Worm (Caenorhabditis elegans) whole organism, L4 larva: ENCODE results near the gene lin-12.

ENCODE experiments used
- aly-2 ChIP-seq: sonication (generic microtip); optimal IDR thresholded peaks from 2 replicates; lab custom pipeline; 2018; ENCODE audit warnings: missing biosample characterization, missing genetic modification characterization
- ceh-20 ChIP-seq: fragments of 200-800 bp; sonication (Bioruptor generic); IDR thresholded peaks from 2 replicates; pipeline ENCODE4 v1.3.6; 2022; ENCODE audit warnings: missing genetic modification reagents, missing genetic modification characterization, missing compliant biosample characterization
- daf-19 ChIP-seq: fragments of 200-800 bp; sonication (Bioruptor generic); conservative IDR thresholded peaks from 2 replicates; pipeline ENCODE4 v1.3.6; 2022; ENCODE audit warnings: missing genetic modification characterization, missing compliant biosample characterization
- dpl-1 ChIP-seq: fragments of 150-350 bp; optimal IDR thresholded peaks from 2 replicates; lab custom pipeline; 2014; ENCODE audit warnings: missing biosample characterization, missing genetic modification reagents, missing genetic modification characterization
- fos-1 ChIP-seq: fragments of 150-350 bp; optimal IDR thresholded peaks from 2 replicates; lab custom pipeline; 2014; ENCODE audit warnings: missing biosample characterization, missing genetic modification characterization
- lin-38 ChIP-seq: fragments of 200-800 bp; sonication (Bioruptor generic); IDR thresholded peaks from 2 replicates; pipeline ENCODE4 v1.3.6; 2022; ENCODE audit warnings: missing genetic modification reagents, missing genetic modification characterization, missing compliant biosample characterization
- mdt-29 ChIP-seq: fragments of 200-800 bp; sonication (Bioruptor generic); IDR thresholded peaks from 2 replicates; pipeline ENCODE4 v1.3.6; 2022; ENCODE audit warnings: missing genetic modification reagents, missing genetic modification characterization, missing compliant biosample characterization
- nhr-237 ChIP-seq: sonication (generic microtip); optimal IDR thresholded peaks from 2 replicates; lab custom pipeline; 2017; ENCODE audit warnings: missing biosample characterization, missing genetic modification characterization
- nhr-28 ChIP-seq: fragments of 150-350 bp; optimal IDR thresholded peaks from 2 replicates; lab custom pipeline; 2014; ENCODE audit warnings: missing biosample characterization, missing genetic modification characterization
- pqm-1 ChIP-seq: sonication (generic microtip); optimal IDR thresholded peaks from 2 replicates; lab custom pipeline; 2017; ENCODE audit warnings: missing biosample characterization, missing genetic modification characterization
- sdz-12 ChIP-seq: fragments of 200-800 bp; sonication (Bioruptor generic); optimal IDR thresholded peaks from 2 replicates; lab custom pipeline; 2018; ENCODE audit warnings: mild to moderate bottlenecking, missing genetic modification characterization, missing compliant biosample characterization
- skn-1 ChIP-seq: fragments of 150-350 bp; optimal IDR thresholded peaks from 2 replicates; lab custom pipeline; 2014; ENCODE audit warnings: missing biosample characterization, missing genetic modification characterization

DNA sequence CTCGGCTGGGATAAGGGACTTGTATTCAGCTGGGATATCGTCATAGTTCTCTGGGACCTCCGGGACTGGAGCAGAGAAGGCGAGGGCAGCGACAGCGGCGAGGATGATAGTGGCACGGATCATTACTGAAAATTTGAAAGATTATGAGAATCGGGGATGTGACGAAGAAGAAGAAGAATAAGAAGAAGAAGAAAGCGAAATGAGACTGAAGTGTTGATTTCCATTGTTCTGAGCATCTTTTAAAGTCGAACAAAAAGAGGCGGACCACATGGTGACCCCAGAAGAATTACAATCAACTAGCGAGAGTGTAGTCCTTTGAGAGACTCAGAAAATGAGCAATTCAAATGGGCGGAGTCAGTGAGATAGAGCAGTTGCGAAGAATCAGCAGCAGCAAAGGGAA is 9.8 kb upstream of the lin-12 start, which contains the start of gene far-1:
- TF ChIP-seq fos-1 (tag; lab: Kevin White, UChicago) (no peak), sdz-12 (GFP tag; lab: Kevin White, UChicago) (no peak), daf-19 (no peak), pqm-1 (tag; lab: Kevin White, UChicago) (no peak), aly-2 (no peak), nhr-28 (no peak), nhr-237 (no peak), skn-1 (tag; lab: Kevin White, UChicago) (no peak), lin-38 (GFP tag; lab: Robert Waterston, UW) (no peak), dpl-1 (GFP tag; lab: Kevin White, UChicago) (no peak), ceh-20 (no peak), mdt-29 (no peak)
